Worm (Caenorhabditis elegans) whole organism, L4/young adult: Measurements from ENCODE around the gene C47D12.2.

Experiments
- W03F9.2 ChIP-seq: fragments of 150-350 bp; optimal IDR thresholded peaks from 2 replicates; lab custom pipeline; 2014; ENCODE audit warnings: missing biosample characterization, missing genetic modification characterization
- dao-5 ChIP-seq: sonication (generic microtip); optimal IDR thresholded peaks from 2 replicates; lab custom pipeline; 2016; ENCODE audit warnings: missing genotype, missing genetic modification characterization, moderate library complexity, missing compliant biosample characterization
- him-1 ChIP-seq: sonication (generic microtip); optimal IDR thresholded peaks from 2 replicates; lab custom pipeline; 2016; ENCODE audit warnings: missing genotype, missing genetic modification reagents, missing genetic modification characterization, missing compliant biosample characterization

Gene C47D12.2

DNA sequence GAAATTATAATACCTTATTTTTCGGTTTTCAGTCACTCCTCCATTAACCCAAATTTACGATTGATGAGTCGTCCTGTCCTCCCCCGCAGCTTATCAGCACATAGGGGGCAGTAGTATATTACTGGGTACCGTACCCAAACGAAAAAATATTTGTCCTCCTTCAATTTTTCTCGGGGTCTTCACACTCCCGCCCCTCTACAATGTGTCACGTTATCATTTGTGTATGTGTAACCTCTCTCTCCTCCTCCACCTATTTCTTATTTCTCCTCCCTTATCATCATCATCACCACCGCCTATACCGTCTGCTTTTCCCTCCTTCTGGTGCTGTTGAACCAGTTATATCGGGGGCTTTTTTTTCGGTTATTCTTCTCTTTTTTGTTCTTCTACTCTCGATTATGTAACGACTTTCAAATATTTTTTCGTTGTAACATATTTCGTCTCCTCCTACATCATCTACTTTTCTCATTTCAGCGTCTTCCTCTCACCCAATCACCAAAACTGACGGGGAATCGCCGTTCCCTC is 29.8 kb upstream of the C47D12.2 start, which contains the start of gene ghi-1:
TSS of gene ghi-1 (plus strand) at position 472 of the 522 bp plus-strand sequence.
- TF ChIP-seq dao-5 (tag; lab: Kevin White, UChicago) (no peak), him-1 (no peak), W03F9.2 (no peak)

DNA sequence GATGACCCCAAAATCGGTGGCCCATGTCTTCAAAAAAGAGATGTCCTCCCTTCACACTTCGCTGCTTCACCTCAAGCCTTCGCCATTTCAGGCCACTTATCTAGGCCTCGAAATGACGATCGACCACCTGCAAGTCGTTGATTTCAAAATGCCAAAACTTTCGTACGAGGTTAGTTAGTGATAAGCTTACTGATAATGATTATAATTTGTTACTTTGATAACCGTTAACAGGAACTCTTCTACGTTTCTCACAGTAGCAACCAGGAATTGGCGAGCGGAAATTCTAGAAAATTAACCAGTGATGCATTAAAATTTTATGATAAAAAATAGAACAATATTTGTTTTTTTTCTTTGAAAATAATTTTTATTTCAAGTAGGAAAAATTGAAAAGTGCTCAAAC is 29.2 kb upstream of the C47D12.2 start:
- TF ChIP-seq him-1 = no peak
- no peak for TF ChIP-seq W03F9.2
- TF ChIP-seq dao-5 (tag; lab: Kevin White, UChicago) = no peak

ce11 chrII:11649239-11649638 is 26.9 kb upstream of the C47D12.2 start:
- no peak for TF ChIP-seq him-1
- no peak for TF ChIP-seq W03F9.2
- TF ChIP-seq dao-5 (tag; lab: Kevin White, UChicago) = no peak

ce11 chrII:11650975-11651588 is 25.0 kb upstream of the C47D12.2 start, which contains the start of gene coa-7:
TSS of gene coa-7 (minus strand) at chrII:11651148.
- TF ChIP-seq him-1 = no peak
- no peak for TF ChIP-seq dao-5 (tag; lab: Kevin White, UChicago)
- no peak for TF ChIP-seq W03F9.2

DNA sequence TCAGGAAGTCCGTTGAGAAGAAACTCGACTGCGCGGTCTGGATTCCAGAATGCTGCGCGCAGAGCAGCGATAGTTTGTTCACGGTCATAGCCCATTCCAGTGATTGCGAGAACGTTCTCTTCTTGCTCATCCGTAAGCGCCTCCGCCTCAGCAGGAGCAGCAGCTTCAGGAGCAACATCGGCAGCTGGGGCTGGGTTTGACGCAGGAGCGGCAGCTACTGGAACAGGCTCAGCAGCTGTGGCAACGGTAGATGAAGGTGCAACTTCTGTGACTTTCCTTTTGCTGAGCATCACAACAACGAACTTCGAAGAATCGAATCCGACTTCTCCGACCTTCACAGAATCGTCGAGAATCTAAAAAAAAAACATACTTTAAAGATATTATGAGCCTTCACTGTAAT is 24.0 kb upstream of the C47D12.2 start:
- TF ChIP-seq him-1 = no peak
- TF ChIP-seq W03F9.2 = no peak
- TF ChIP-seq dao-5 (tag; lab: Kevin White, UChicago) = no peak

DNA sequence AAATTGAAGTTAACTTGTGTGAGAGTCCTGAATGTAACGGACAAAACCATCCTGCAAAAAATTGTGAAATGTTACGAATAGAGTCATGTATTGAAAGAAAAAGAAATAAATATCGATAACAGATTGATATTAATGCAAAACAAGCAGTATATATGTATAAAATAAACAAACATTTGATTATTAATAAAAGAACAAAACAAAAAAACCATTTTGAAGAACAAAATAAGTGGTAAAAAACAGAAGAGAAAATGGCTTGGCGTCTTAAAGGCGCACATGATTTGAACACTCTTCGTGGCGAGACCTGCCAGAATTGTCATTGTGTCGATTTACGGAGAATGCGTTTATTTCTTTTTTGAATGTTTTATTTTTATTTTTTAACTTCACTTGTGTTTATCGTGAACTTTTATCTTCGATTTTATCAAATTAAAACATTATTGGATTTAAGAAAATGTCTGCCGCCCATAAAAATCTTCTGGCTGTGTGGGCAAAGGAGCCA is 23.4 kb upstream of the C47D12.2 start, which contains the start of the genes rad-23 and rpn-12:
TSS of gene rad-23 (minus strand) at position 51 of the 496 bp plus-strand sequence.
TSS of gene rpn-12 (plus strand) at position 446 of the 496 bp plus-strand sequence.
- TF ChIP-seq him-1 (no peak), W03F9.2 (peak; percentile 82)

DNA sequence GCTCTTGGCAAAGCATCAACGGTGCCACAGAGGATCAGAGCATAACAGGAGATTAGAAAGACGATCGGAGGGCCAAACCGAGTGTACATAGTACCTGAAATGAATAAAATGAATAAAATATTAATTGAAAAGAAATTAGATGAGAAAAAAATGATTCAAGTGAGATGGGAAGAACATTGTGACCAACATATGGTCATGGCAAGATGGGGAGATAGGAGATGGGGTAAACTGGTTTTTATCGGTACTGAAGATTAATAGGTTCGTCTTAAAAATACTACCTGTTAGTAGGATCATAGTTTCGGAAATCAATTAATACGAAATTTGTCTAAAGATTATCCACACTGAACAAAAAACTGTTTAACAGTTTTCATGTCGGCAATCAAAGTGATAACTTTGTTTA is 19.0 kb upstream of the C47D12.2 start, which contains the start of gene nep-1:
TSS of gene nep-1 (minus strand) at position 101 of the 400 bp plus-strand sequence.
- TF ChIP-seq dao-5 (tag; lab: Kevin White, UChicago) = no peak
- no peak for TF ChIP-seq W03F9.2
- TF ChIP-seq him-1 = no peak

DNA sequence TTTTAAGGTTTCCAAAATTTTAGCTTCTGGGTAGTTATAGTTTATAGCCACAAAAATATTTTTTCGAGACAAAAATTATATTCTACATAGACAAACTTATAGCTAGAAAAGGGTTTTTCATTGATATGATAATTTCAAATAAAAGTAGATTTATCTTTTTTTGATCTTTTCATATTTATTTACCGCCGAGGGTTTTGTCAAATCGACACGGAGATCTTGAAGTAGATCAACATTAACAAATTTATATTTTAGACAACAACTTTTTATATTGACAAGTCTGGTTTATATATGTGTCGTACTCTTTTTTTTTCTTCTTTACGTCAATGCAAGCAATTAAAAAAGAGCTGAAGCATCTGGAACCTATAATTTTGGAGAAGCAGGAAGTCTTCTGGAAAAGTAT is 17.3 kb upstream of the C47D12.2 start:
- TF ChIP-seq him-1 = no peak
- TF ChIP-seq W03F9.2 = no peak
- no peak for TF ChIP-seq dao-5 (tag; lab: Kevin White, UChicago)

DNA sequence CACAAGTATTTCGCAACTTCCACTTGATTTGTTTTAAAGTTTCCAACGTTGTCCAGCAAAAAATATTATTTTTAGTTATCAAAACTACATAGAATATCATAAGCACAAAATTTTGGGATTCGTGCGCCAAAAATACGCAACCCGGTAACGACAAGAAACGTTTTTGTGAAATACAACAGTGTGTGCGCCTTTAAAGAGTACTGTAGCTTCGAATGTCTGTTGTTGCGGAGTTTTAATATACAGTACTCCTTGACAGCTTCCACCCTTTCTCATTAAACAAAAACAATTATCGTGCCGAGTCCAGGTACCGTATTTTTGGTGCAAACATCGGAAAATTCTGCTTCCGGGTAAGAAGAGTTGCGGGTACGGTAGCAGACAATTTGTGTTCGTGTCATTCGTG is 4.1 kb downstream of the C47D12.2 start:
- TF ChIP-seq W03F9.2 (no peak), him-1 (no peak), dao-5 (tag; lab: Kevin White, UChicago) (no peak)

- TF ChIP-seq dao-5 (tag; lab: Kevin White, UChicago) = no peak
- TF ChIP-seq him-1 = no peak
- no peak for TF ChIP-seq W03F9.2
Measured at ce11 chrII:11681136-11681824, 5.2 kb downstream of the C47D12.2 start, which contains the start of the genes sfxn-1.4 and C47D12.4. TSS of gene sfxn-1.4 (minus strand) at chrII:11681236. TSS of gene C47D12.4 (plus strand) at chrII:11681774.

DNA sequence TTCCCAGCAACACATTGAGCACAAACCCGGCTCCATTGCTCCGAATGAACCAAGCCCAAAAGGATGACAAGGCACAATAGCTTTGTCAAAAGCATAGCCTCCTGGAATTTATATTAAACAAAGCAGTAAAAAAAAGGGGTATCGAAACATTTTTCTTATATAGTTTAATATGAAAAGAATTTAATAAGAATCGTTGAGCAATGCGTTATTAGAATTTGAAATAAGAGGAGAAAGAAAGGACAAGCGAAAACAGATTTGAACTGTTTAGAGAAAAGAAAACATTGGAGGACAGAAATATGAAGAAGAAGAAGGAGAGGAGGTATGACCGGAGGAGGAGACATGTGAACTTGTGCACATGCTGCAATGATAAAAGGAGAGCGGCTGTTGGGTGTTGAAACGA is 9.1 kb downstream of the C47D12.2 start, which contains the start of gene C47D12.5:
TSS of gene C47D12.5 (minus strand) at position 101 of the 400 bp plus-strand sequence.
- TF ChIP-seq W03F9.2 = no peak
- TF ChIP-seq him-1 = no peak

DNA sequence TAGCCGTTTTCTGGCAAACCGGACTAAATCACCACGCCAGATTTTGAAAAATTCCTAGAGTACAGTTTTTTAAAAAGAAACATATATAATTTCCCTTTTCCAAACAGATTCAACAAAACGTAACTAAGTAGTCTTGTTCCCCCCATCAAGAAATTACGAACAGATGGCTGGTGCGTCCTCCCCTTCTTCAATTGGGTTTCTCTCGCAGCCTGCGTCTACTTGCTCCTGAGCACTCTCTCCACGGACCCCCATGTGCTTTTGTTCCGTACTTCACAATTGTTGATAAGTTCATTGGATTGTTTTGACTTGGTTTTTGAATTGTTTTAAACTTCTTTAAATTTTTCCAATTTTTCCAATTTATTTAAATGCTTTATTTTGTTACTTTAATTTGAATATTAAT is 11.9 kb downstream of the C47D12.2 start:
- TF ChIP-seq W03F9.2 (no peak), dao-5 (tag; lab: Kevin White, UChicago) (no peak), him-1 (no peak)

DNA sequence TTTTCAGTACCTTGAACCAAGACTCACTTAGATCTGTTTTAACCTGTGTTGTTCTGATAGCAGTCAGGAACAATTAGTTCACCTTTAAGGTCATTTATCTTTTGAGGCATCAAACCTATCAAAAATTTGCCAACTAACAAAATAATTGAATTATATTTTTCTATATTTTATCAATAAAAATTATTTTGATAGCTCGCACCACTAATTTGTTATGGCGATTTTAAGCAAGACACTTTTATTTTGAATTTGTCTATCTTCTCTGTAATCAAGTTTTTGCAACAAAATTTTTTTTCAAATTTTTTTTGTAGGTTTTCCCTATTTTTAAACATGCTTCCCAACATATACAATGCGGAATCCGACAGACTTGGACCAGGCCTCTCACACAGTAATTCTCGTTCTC is 12.5 kb downstream of the C47D12.2 start, which contains the start of gene kel-1:
TSS of gene kel-1 (plus strand) at position 301 of the 400 bp plus-strand sequence.
- TF ChIP-seq him-1 (no peak), dao-5 (tag; lab: Kevin White, UChicago) (no peak), W03F9.2 (no peak)

DNA sequence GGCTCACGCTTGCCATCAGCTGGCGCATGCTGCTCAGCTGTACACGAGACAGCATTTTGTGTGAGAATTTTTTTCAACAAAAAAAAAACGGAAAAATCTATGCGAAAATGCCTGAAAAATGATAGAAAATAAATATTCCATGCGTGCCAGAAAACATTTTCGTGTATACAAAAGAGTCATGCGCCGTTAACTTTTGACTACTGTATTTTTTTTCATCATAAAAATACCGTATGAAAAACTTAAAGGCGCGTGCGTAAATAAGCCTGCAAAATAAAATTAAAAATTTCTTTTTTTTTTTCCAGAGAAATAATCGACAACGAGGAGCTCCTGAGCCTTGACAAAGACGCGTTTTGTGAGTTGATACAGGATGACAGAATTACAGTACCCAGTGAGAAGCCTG is 13.8 kb downstream of the C47D12.2 start:
- TF ChIP-seq him-1 (no peak), W03F9.2 (no peak), dao-5 (tag; lab: Kevin White, UChicago) (no peak)

- no peak for TF ChIP-seq dao-5 (tag; lab: Kevin White, UChicago)
- no peak for TF ChIP-seq him-1
- no peak for TF ChIP-seq W03F9.2
Measured at ce11 chrII:11690868-11691267, 14.8 kb downstream of the C47D12.2 start.
